Worm (Caenorhabditis elegans) whole organism, young adult: ENCODE measurements around the gene vha-14.

Experiments
- F55B11.4 ChIP-seq: sonication (generic microtip); optimal IDR thresholded peaks from 2 replicates; lab custom pipeline; 2016; ENCODE audit warnings: missing compliant biosample characterization, missing genetic modification characterization, borderline replicate concordance; ENCODE audit not compliant: insufficient read depth
- ama-1 ChIP-seq, 3 experiments: fragments of 150-350 bp in 1 of 3; sonication (generic microtip) in 2 of 3; optimal IDR thresholded peaks; 2 replicates each; lab custom pipeline; 2014 to 2018; ENCODE audit warnings: missing biosample characterization in 2 of 3, missing genetic modification characterization in 2 of 3, missing genetic modification reagents in 2 of 3
- ccch-3 ChIP-seq: fragments of 200-800 bp; sonication (Bioruptor generic); optimal IDR thresholded peaks from 2 replicates; lab custom pipeline; 2018; ENCODE audit warnings: mild to moderate bottlenecking, missing genetic modification characterization, missing compliant biosample characterization
- ceh-40 ChIP-seq: fragments of 200-800 bp; sonication (Bioruptor generic); IDR thresholded peaks from 2 replicates; pipeline ENCODE4 v1.3.6; 2022; ENCODE audit warnings: missing genetic modification characterization, missing compliant biosample characterization
- dox-1 ChIP-seq: fragments of 200-800 bp; sonication (Bioruptor generic); IDR thresholded peaks from 2 replicates; pipeline ENCODE4 v1.3.6; 2022; ENCODE audit warnings: missing genetic modification reagents, missing genetic modification characterization, missing compliant biosample characterization
- egl-44 ChIP-seq: fragments of 200-800 bp; sonication (Bioruptor generic); IDR thresholded peaks from 2 replicates; pipeline ENCODE4 v1.3.6; 2022; ENCODE audit warnings: missing genetic modification reagents, missing genetic modification characterization, missing compliant biosample characterization
- let-526 ChIP-seq: fragments of 200-800 bp; sonication (Bioruptor generic); IDR thresholded peaks from 2 replicates; pipeline ENCODE4 v1.3.6; 2022; ENCODE audit warnings: missing genetic modification reagents, missing genetic modification characterization, missing compliant biosample characterization
- lin-54 ChIP-seq: fragments of 200-800 bp; sonication (Bioruptor generic); optimal IDR thresholded peaks from 2 replicates; lab custom pipeline; 2018; ENCODE audit warnings: mild to moderate bottlenecking, missing genetic modification characterization, missing compliant biosample characterization
- lir-1 ChIP-seq: fragments of 200-800 bp; sonication (Bioruptor generic); conservative IDR thresholded peaks from 2 replicates; pipeline ENCODE4 v1.3.6; 2022; ENCODE audit warnings: missing genetic modification reagents, missing genetic modification characterization, missing compliant biosample characterization
- nfya-2 ChIP-seq: fragments of 200-800 bp; sonication (Bioruptor generic); IDR thresholded peaks from 2 replicates; pipeline ENCODE4 v1.3.6; 2022; ENCODE audit warnings: missing genetic modification reagents, missing genetic modification characterization, missing compliant biosample characterization
- nhr-120 ChIP-seq: fragments of 200-800 bp; sonication (Bioruptor generic); IDR thresholded peaks from 2 replicates; pipeline ENCODE4 v1.3.6; 2022; ENCODE audit warnings: missing genetic modification characterization, missing compliant biosample characterization
- snpc-4 ChIP-seq, 5 experiments: fragments of 150-350 bp in 1 of 5; sonication (generic microtip) in 4 of 5; optimal IDR thresholded peaks; 2 replicates each; lab custom pipeline; 2014 to 2018; ENCODE audit warnings: missing genetic modification characterization in 5 of 5, missing biosample characterization in 3 of 5, antibody characterized with exemption in 2 of 5, mild to moderate bottlenecking in 2 of 5, missing compliant biosample characterization in 2 of 5, missing genotype in 2 of 5, moderate library complexity in 2 of 5, missing genetic modification reagents in 1 of 5
- somi-1 ChIP-seq: fragments of 200-800 bp; sonication (Bioruptor generic); optimal IDR thresholded peaks from 2 replicates; lab custom pipeline; 2018; ENCODE audit warnings: mild to moderate bottlenecking, missing genetic modification characterization, missing compliant biosample characterization

- TF ChIP-seq snpc-4 (GFP tag; optimal IDR thresholded peaks at IDR 0.05; lab: Kevin White, UChicago): no peak
- TF ChIP-seq snpc-4 (tag; optimal IDR thresholded peaks at IDR 0.05; lab: Kevin White, UChicago): no peak
- TF ChIP-seq dox-1 (GFP tag; lab: Robert Waterston, UW): no peak
- no peak for TF ChIP-seq ama-1 (optimal IDR thresholded peaks at IDR 0.05; lab: Kevin White, UChicago)
- no peak for TF ChIP-seq ama-1 (GFP tag; optimal IDR thresholded peaks at IDR 0.05; lab: Kevin White, UChicago)
- TF ChIP-seq ccch-3 (GFP tag; lab: Kevin White, UChicago): no peak
- TF ChIP-seq lir-1 (GFP tag; lab: Robert Waterston, UW): no peak
- TF ChIP-seq ceh-40 (GFP tag; lab: Robert Waterston, UW): no peak
- no peak for TF ChIP-seq let-526 (GFP tag; lab: Robert Waterston, UW)
- TF ChIP-seq nfya-2 (GFP tag; lab: Robert Waterston, UW): no peak
- no peak for TF ChIP-seq somi-1 (GFP tag; lab: Kevin White, UChicago)
- no peak for TF ChIP-seq lin-54 (GFP tag; lab: Kevin White, UChicago)
- no peak for TF ChIP-seq egl-44 (GFP tag; lab: Robert Waterston, UW)
- no peak for TF ChIP-seq F55B11.4 (tag; lab: Kevin White, UChicago)
- TF ChIP-seq nhr-120 (GFP tag; lab: Robert Waterston, UW): no peak
These were observed 35.9 kb upstream of the vha-14 start for ce11 chrIII:9471996-9472395.
